Fruit fly (Drosophila melanogaster) Kc167 (cell line): ENCODE data around the gene CG9624.

Source experiments
- Sin3A ChIP-seq: fragments of >200 bp; optimal IDR thresholded peaks from 2 replicates; lab custom pipeline; 2018; ENCODE audit warnings: missing external identifiers
- psq ChIP-seq: fragments of >200 bp; optimal IDR thresholded peaks from 2 replicates; lab custom pipeline; 2017; ENCODE audit warnings: missing external identifiers

DNA sequence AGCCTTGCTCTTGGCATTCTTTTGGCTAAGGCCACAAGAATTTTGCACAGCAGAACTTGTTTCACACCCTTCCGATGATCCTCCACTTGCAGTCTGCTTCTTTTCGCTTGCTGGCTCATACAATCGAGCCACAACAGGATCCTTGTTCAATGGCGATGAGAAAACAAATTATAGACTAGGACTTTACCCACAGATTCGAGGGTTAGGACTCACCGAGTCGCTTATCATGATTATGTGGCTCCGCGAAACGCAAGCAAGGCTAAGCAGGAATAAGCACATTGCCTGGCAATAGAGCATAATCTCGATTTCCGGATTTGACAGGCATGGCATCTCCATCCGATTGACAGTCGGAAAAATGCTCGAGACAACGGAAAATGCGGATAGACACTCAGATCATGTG, 33.1 kb upstream of the CG9624 start, which contains the start of the genes CG14839 and CG14841:
- no peak for TF ChIP-seq psq (lab: Kevin White, UChicago)
- no peak for TF ChIP-seq Sin3A (lab: Kevin White, UChicago)
